Fruit fly (Drosophila melanogaster) whole organism, embryonic: ENCODE measurements around the gene ph-d.

Experiments used
- Atf-2 ChIP-seq: fragments of 200-800 bp; sonication (Bioruptor generic); optimal IDR thresholded peaks from 2 replicates; lab custom pipeline; 2016; ENCODE audit warnings: missing biosample characterization, missing genetic modification characterization
- B-H1 ChIP-seq: fragments of 200-800 bp; sonication (Bioruptor generic); IDR thresholded peaks from 3 replicates; pipeline ENCODE4 v1.3.6; 2022; ENCODE audit warnings: missing biosample characterization, missing genetic modification characterization
- Bdp1 ChIP-seq: fragments of 200-800 bp; sonication (Bioruptor generic); optimal IDR thresholded peaks from 3 replicates; lab custom pipeline; 2016; ENCODE audit warnings: missing biosample characterization, missing genetic modification characterization
- Blimp-1 ChIP-seq: fragments of 200-800 bp; sonication (Bioruptor generic); optimal IDR thresholded peaks from 3 replicates; lab custom pipeline; 2018; ENCODE audit warnings: missing biosample characterization, missing genetic modification characterization, mild to moderate bottlenecking, moderate library complexity, missing genetic modification reagents
- CG10462 ChIP-seq: fragments of 200-800 bp; sonication (Bioruptor generic); optimal IDR thresholded peaks from 2 replicates; lab custom pipeline; 2016; ENCODE audit warnings: missing biosample characterization, missing genetic modification characterization
- CG11398 ChIP-seq: fragments of 200-800 bp; sonication (Bioruptor generic); optimal IDR thresholded peaks from 2 replicates; lab custom pipeline; 2016; ENCODE audit warnings: missing biosample characterization, missing genetic modification characterization
- CG11723 ChIP-seq: fragments of 200-800 bp; sonication (Bioruptor generic); optimal IDR thresholded peaks from 2 replicates; lab custom pipeline; 2017; ENCODE audit warnings: missing biosample characterization, mild to moderate bottlenecking, missing genetic modification characterization
- CG12104 ChIP-seq: fragments of 200-800 bp; sonication (Bioruptor generic); optimal IDR thresholded peaks from 3 replicates; lab custom pipeline; 2016; ENCODE audit warnings: missing biosample characterization, missing genetic modification characterization
- CG12299 ChIP-seq: fragments of 200-800 bp; sonication (Bioruptor generic); optimal IDR thresholded peaks from 2 replicates; lab custom pipeline; 2018; ENCODE audit warnings: missing biosample characterization, mild to moderate bottlenecking, missing genetic modification characterization
- CG14710 ChIP-seq: fragments of 200-800 bp; sonication (Bioruptor generic); optimal IDR thresholded peaks from 3 replicates; lab custom pipeline; 2019; ENCODE audit warnings: missing biosample characterization, mild to moderate bottlenecking, missing genetic modification characterization, moderate library complexity
- CG14860 ChIP-seq: fragments of 200-800 bp; sonication (Bioruptor generic); IDR thresholded peaks from 3 replicates; pipeline ENCODE4 v1.3.6; 2022; ENCODE audit warnings: missing biosample characterization, missing genetic modification characterization; ENCODE audit not compliant: partially characterized antibody
- CG15514 ChIP-seq: fragments of 200-800 bp; sonication (Bioruptor generic); optimal IDR thresholded peaks from 3 replicates; lab custom pipeline; 2017; ENCODE audit warnings: missing biosample characterization, missing genetic modification characterization, mild to moderate bottlenecking, moderate library complexity, missing genetic modification reagents
- CG16813 ChIP-seq: fragments of 200-800 bp; sonication (Bioruptor generic); IDR thresholded peaks from 3 replicates; pipeline ENCODE4 v1.3.6; 2022; ENCODE audit warnings: missing biosample characterization, missing genetic modification characterization; ENCODE audit not compliant: partially characterized antibody
- CG16863 ChIP-seq: fragments of 200-800 bp; sonication (Bioruptor generic); optimal IDR thresholded peaks from 3 replicates; lab custom pipeline; 2016; ENCODE audit warnings: missing biosample characterization, missing genetic modification characterization
- CG17186 ChIP-seq: fragments of 200-800 bp; sonication (Bioruptor generic); optimal IDR thresholded peaks from 3 replicates; lab custom pipeline; 2017; ENCODE audit warnings: missing biosample characterization, missing genetic modification reagents, missing genetic modification characterization
- CG18619 ChIP-seq: fragments of 200-800 bp; sonication (Bioruptor generic); optimal IDR thresholded peaks from 3 replicates; lab custom pipeline; 2017; ENCODE audit warnings: missing biosample characterization, mild to moderate bottlenecking, missing genetic modification characterization
- CG2889 ChIP-seq: fragments of 200-800 bp; sonication (Bioruptor generic); IDR thresholded peaks from 3 replicates; pipeline ENCODE4 v1.3.6; 2022; ENCODE audit warnings: missing biosample characterization, missing genetic modification characterization
- CG33557 ChIP-seq: fragments of 200-800 bp; sonication (Bioruptor generic); optimal IDR thresholded peaks from 2 replicates; lab custom pipeline; 2019; ENCODE audit warnings: missing biosample characterization, mild to moderate bottlenecking, missing genetic modification characterization, moderate library complexity
- CG43689 ChIP-seq: fragments of 200-800 bp; sonication (Bioruptor generic); IDR thresholded peaks from 2 replicates; pipeline ENCODE4 v1.3.6; 2022; ENCODE audit warnings: missing biosample characterization, missing genetic modification characterization
- CG6791 ChIP-seq: fragments of 200-800 bp; sonication (Bioruptor generic); IDR thresholded peaks from 3 replicates; pipeline ENCODE4 v1.3.6; 2022; ENCODE audit warnings: missing biosample characterization, missing genetic modification characterization; ENCODE audit not compliant: partially characterized antibody
- CG6854 ChIP-seq: fragments of 200-800 bp; sonication (Bioruptor generic); optimal IDR thresholded peaks from 3 replicates; lab custom pipeline; 2017; ENCODE audit warnings: missing biosample characterization, mild to moderate bottlenecking, missing genetic modification characterization
- CG8359 ChIP-seq: fragments of 200-800 bp; sonication (Bioruptor generic); optimal IDR thresholded peaks from 2 replicates; lab custom pipeline; 2017; ENCODE audit warnings: missing biosample characterization, mild to moderate bottlenecking, missing genetic modification characterization, borderline replicate concordance
- D ChIP-seq, 2 experiments: fragments of 200-800 bp in 1 of 2; fragments of >200 bp in 1 of 2; sonication (Bioruptor generic) in 1 of 2; optimal IDR thresholded peaks; 2 replicates in 1 of 2; 3 replicates in 1 of 2; lab custom pipeline; 2017; ENCODE audit warnings: mild to moderate bottlenecking in 1 of 2, missing biosample characterization in 1 of 2, missing genetic modification characterization in 1 of 2, missing genetic modification reagents in 1 of 2
- Ets97D ChIP-seq: fragments of 200-800 bp; sonication (Bioruptor generic); optimal IDR thresholded peaks from 3 replicates; lab custom pipeline; 2016; ENCODE audit warnings: missing biosample characterization, missing genetic modification characterization
- HLH4C ChIP-seq: fragments of 200-800 bp; sonication (Bioruptor generic); IDR thresholded peaks from 3 replicates; pipeline ENCODE4 v1.3.6; 2022; ENCODE audit warnings: missing biosample characterization, missing genetic modification characterization; ENCODE audit not compliant: partially characterized antibody
- Hey ChIP-seq: fragments of 200-800 bp; sonication (Bioruptor generic); optimal IDR thresholded peaks from 3 replicates; lab custom pipeline; 2018; ENCODE audit warnings: missing biosample characterization, mild to moderate bottlenecking, missing genetic modification characterization
- Hr39 ChIP-seq: fragments of >200 bp; optimal IDR thresholded peaks from 2 replicates; lab custom pipeline; 2017
- MESR4 ChIP-seq: fragments of 200-800 bp; sonication (Bioruptor generic); optimal IDR thresholded peaks from 2 replicates; lab custom pipeline; 2018; ENCODE audit warnings: missing biosample characterization, mild to moderate bottlenecking, missing genetic modification characterization, moderate library complexity
- Rfx ChIP-seq: fragments of 200-800 bp; sonication (Bioruptor generic); IDR thresholded peaks from 2 replicates; pipeline ENCODE4 v1.3.6; 2022; ENCODE audit warnings: missing biosample characterization, missing genetic modification characterization
- Rx ChIP-seq: fragments of 200-800 bp; sonication (Bioruptor generic); IDR thresholded peaks from 2 replicates; pipeline ENCODE4 v1.3.6; 2022; ENCODE audit warnings: missing biosample characterization, missing genetic modification characterization
- TFAM ChIP-seq: fragments of 200-800 bp; sonication (Bioruptor generic); optimal IDR thresholded peaks from 2 replicates; lab custom pipeline; 2017; ENCODE audit warnings: missing biosample characterization, missing genetic modification characterization, inconsistent platforms
- az2 ChIP-seq: fragments of 200-800 bp; sonication (Bioruptor generic); optimal IDR thresholded peaks from 3 replicates; lab custom pipeline; 2016; ENCODE audit warnings: missing biosample characterization, missing genetic modification characterization
- cg ChIP-seq: fragments of 200-800 bp; sonication (Bioruptor generic); optimal IDR thresholded peaks from 3 replicates; lab custom pipeline; 2019; ENCODE audit warnings: missing biosample characterization, mild to moderate bottlenecking, missing genetic modification characterization, moderate library complexity
- danr ChIP-seq: fragments of 200-800 bp; sonication (Bioruptor generic); IDR thresholded peaks from 2 replicates; pipeline ENCODE4 v1.3.6; 2022; ENCODE audit warnings: missing biosample characterization, missing genetic modification characterization
- disco-r ChIP-seq: fragments of 200-800 bp; sonication (Bioruptor generic); optimal IDR thresholded peaks from 2 replicates; lab custom pipeline; 2016; ENCODE audit warnings: missing biosample characterization, missing genetic modification characterization
- ind ChIP-seq: fragments of 200-800 bp; sonication (Bioruptor generic); optimal IDR thresholded peaks from 3 replicates; lab custom pipeline; 2016; ENCODE audit warnings: missing biosample characterization, missing genetic modification characterization
- luna ChIP-seq: fragments of 200-800 bp; sonication (Bioruptor generic); optimal IDR thresholded peaks from 2 replicates; lab custom pipeline; 2016; ENCODE audit warnings: missing biosample characterization, missing genetic modification characterization
- nom ChIP-seq: fragments of 200-800 bp; sonication (Bioruptor generic); optimal IDR thresholded peaks from 2 replicates; lab custom pipeline; 2017; ENCODE audit warnings: missing biosample characterization, missing genetic modification characterization, mild to moderate bottlenecking, moderate library complexity, missing genetic modification reagents
- oc ChIP-seq: fragments of 200-800 bp; sonication (Bioruptor generic); optimal IDR thresholded peaks from 2 replicates; lab custom pipeline; 2018; ENCODE audit warnings: missing biosample characterization, mild to moderate bottlenecking, missing genetic modification characterization, moderate library complexity
- pita ChIP-seq: fragments of 200-800 bp; sonication (Bioruptor generic); optimal IDR thresholded peaks from 2 replicates; lab custom pipeline; 2017; ENCODE audit warnings: missing biosample characterization, mild to moderate bottlenecking, missing genetic modification characterization
- prd ChIP-seq, 3 experiments: fragments of >200 bp in 2 of 3; fragments of 200-800 bp in 1 of 3; sonication (Bioruptor generic) in 1 of 3; optimal IDR thresholded peaks in 2 of 3; IDR thresholded peaks in 1 of 3; 2 replicates in 2 of 3; 3 replicates in 1 of 3; pipeline versions ENCODE4 v1.3.6 to Lab custom; 2017 to 2022; ENCODE audit warnings: missing biosample characterization in 1 of 3, missing genetic modification characterization in 1 of 3
- psq ChIP-seq: fragments of 200-800 bp; sonication (Bioruptor generic); optimal IDR thresholded peaks from 2 replicates; lab custom pipeline; 2017; ENCODE audit warnings: missing biosample characterization, missing genetic modification characterization
- sc ChIP-seq, 3 experiments: fragments of >200 bp in 2 of 3; fragments of 200-800 bp in 1 of 3; sonication (Bioruptor generic) in 1 of 3; optimal IDR thresholded peaks; 2 replicates in 2 of 3; 3 replicates in 1 of 3; lab custom pipeline; 2017; ENCODE audit warnings: mild to moderate bottlenecking in 1 of 3, missing biosample characterization in 1 of 3, missing genetic modification characterization in 1 of 3, missing genetic modification reagents in 1 of 3
- sisA ChIP-seq: fragments of 200-800 bp; sonication (Bioruptor generic); IDR thresholded peaks from 2 replicates; pipeline ENCODE4 v1.3.6; 2022; ENCODE audit warnings: missing biosample characterization, missing genetic modification characterization
- so ChIP-seq: fragments of 200-800 bp; sonication (Bioruptor generic); IDR thresholded peaks from 3 replicates; pipeline ENCODE4 v1.3.6; 2022; ENCODE audit warnings: missing biosample characterization, missing genetic modification characterization
- tin ChIP-seq: fragments of 200-800 bp; sonication (Bioruptor generic); optimal IDR thresholded peaks from 3 replicates; lab custom pipeline; 2016; ENCODE audit warnings: missing biosample characterization, missing genetic modification characterization
- tx ChIP-seq: fragments of 200-800 bp; sonication (Bioruptor generic); optimal IDR thresholded peaks from 2 replicates; lab custom pipeline; 2016; ENCODE audit warnings: missing biosample characterization, missing genetic modification characterization
- unpg ChIP-seq: fragments of 200-800 bp; sonication (Bioruptor generic); optimal IDR thresholded peaks from 3 replicates; lab custom pipeline; 2018; ENCODE audit warnings: missing biosample characterization, mild to moderate bottlenecking, missing genetic modification characterization, moderate library complexity
- usp ChIP-seq: fragments of >200 bp; optimal IDR thresholded peaks from 2 replicates; lab custom pipeline; 2017; ENCODE audit warnings: missing biosample characterization, missing genetic modification characterization
- z ChIP-seq: fragments of 200-800 bp; sonication (Bioruptor generic); IDR thresholded peaks from 3 replicates; pipeline ENCODE4 v1.3.6; 2022; ENCODE audit warnings: missing biosample characterization, missing genetic modification characterization

The ph-d gene

dm6 chrX:2149478-2149877 is 26.4 kb upstream of the ph-d start, which contains the start of gene bcn92 (continued):
- TF ChIP-seq CG6854 (GFP tag; lab: Kevin White, UChicago) (no peak), CG17186 (GFP tag; lab: Kevin White, UChicago) (no peak), HLH4C (GFP tag; lab: Robert Waterston, UW) (peak; percentile 87), CG10462 (GFP tag; lab: Kevin White, UChicago) (no peak), MESR4 (GFP tag; lab: Kevin White, UChicago) (peak; percentile 53), CG16863 (GFP tag; lab: Kevin White, UChicago) (no peak), CG12104 (GFP tag; lab: Kevin White, UChicago) (no peak), CG15514 (GFP tag; lab: Kevin White, UChicago) (peak; percentile 61), CG43689 (no peak), luna (GFP tag; lab: Kevin White, UChicago) (no peak), prd (optimal IDR thresholded peaks at IDR 0.05; lab: Kevin White, UChicago) (no peak), prd (GFP tag; IDR thresholded peaks at IDR 0.05; lab: Robert Waterston, UW) (peak; percentile 49; the same call in 1 of the 3 replicates), Blimp-1 (GFP tag; lab: Kevin White, UChicago) (peak; percentile 20), Ets97D (GFP tag; lab: Kevin White, UChicago) (peak; percentile 48), Hey (tag; lab: Kevin White, UChicago) (no peak), psq (no peak), CG6791 (peak; percentile 95), CG14860 (GFP tag; lab: Robert Waterston, UW) (peak; percentile 92), oc (tag; lab: Kevin White, UChicago) (no peak), CG33557 (GFP tag; lab: Kevin White, UChicago) (no peak), B-H1 (GFP tag; lab: Robert Waterston, UW) (no peak), Rx (GFP tag; lab: Robert Waterston, UW) (no peak), CG11723 (no peak), ind (GFP tag; lab: Kevin White, UChicago) (peak; percentile 46), CG8359 (GFP tag; lab: Kevin White, UChicago) (no peak), Rfx (GFP tag; lab: Robert Waterston, UW) (peak; percentile 73), CG12299 (tag; lab: Kevin White, UChicago) (no peak), Bdp1 (GFP tag; lab: Kevin White, UChicago) (no peak), CG14710 (peak; percentile 44), az2 (GFP tag; lab: Kevin White, UChicago) (peak; percentile 32), pita (GFP tag; lab: Kevin White, UChicago) (no peak), sisA (GFP tag; lab: Robert Waterston, UW) (peak; percentile 42; the same call in 1 of the 2 replicates), CG11398 (GFP tag; lab: Kevin White, UChicago) (no peak), sc (optimal IDR thresholded peaks at IDR 0.05; lab: Kevin White, UChicago) (no peak), sc (GFP tag; optimal IDR thresholded peaks at IDR 0.05; lab: Kevin White, UChicago) (no peak), CG2889 (GFP tag; lab: Robert Waterston, UW) (no peak), usp (no peak), CG16813 (GFP tag; lab: Robert Waterston, UW) (peak; percentile 94), Hr39 (lab: Kevin White, UChicago) (no peak), danr (GFP tag; lab: Robert Waterston, UW) (no peak), so (GFP tag; lab: Robert Waterston, UW) (no peak), D (optimal IDR thresholded peaks at IDR 0.05; lab: Kevin White, UChicago) (no peak), D (GFP tag; optimal IDR thresholded peaks at IDR 0.05; lab: Kevin White, UChicago) (no peak), z (GFP tag; lab: Robert Waterston, UW) (no peak), tx (GFP tag; lab: Kevin White, UChicago) (no peak), CG18619 (GFP tag; lab: Kevin White, UChicago) (no peak), TFAM (no peak), cg (no peak), disco-r (no peak), nom (GFP tag; lab: Kevin White, UChicago) (no peak), tin (GFP tag; lab: Kevin White, UChicago) (peak; percentile 52), Atf-2 (peak; percentile 2), unpg (GFP tag; lab: Kevin White, UChicago) (peak; percentile 8)
